Fruit fly (Drosophila melanogaster): ENCODE measurements around the gene CG10866.

CG10866 gene

DNA sequence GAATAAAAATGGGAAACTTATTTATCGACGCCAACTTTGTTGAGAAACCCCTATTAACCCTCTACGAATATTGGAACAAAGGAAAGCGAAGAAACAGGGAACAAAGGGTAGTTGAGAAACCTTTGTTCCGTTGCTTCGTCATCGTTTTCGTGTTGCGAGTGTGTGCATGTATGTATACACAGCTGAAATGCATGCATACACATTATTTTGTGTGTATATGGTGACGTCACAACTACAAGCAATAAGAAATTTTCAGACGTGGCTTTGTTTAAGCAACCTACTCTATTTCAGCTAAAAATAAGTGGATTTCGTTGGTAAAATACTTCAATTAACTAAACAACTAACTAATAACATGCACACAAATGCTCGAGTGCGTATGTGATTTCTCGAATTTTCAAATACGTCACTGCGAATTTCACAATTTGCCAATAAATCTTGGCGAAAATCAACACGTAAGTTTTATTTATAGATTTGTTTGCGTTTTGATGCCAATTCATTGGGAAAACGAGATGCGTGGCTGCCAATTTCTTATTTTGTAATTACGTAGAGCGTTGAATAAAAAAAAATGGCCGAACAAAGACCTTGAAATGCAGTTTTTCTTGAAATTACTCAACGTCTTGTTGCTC, 35.8 kb downstream of the CG10866 start:
- peak; percentile 56 for TF ChIP-seq Jra (GFP tag; optimal IDR thresholded peaks at IDR 0.05)
- no peak for TF ChIP-seq Sp1 (GFP tag; optimal IDR thresholded peaks at IDR 0.05)
- TF ChIP-seq psq (GFP tag; optimal IDR thresholded peaks at IDR 0.05): peak; percentile 80
- peak; percentile 6 for TF ChIP-seq rgr (GFP tag; optimal IDR thresholded peaks at IDR 0.05)
- TF ChIP-seq Hr78 (GFP tag; optimal IDR thresholded peaks at IDR 0.05): no peak
- peak; percentile 29 for TF ChIP-seq Hr83 (GFP tag; optimal IDR thresholded peaks at IDR 0.05; ENCODE audit: poor library complexity, severe bottlenecking)
- peak; percentile 72 for TF ChIP-seq Hnf4 (GFP tag; optimal IDR thresholded peaks at IDR 0.05)

DNA sequence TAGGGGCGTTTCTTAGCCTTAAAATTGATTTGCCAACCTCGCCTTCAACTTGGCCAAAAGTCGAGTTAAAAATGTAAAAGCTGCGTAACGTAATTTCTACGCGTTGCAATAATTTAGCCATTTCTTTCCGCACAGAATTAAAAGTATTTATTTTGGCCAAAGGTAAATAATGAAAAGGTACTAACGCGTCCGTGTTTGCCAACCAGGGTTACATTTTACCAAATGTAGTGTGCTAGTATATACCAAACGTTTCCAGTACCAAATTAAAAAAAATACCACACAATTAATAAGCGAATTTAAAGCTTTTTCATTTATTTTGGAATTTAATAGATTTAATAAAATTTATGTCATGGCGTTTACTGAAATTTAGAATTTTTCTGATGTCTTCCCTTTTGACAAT, 38.8 kb downstream of the CG10866 start, which contains the start of gene Ccz1:
Ccz1 (minus strand) TSS at position 179 of the 400 bp plus-strand sequence.
- TF ChIP-seq Dif (GFP tag; optimal IDR thresholded peaks at IDR 0.05; ENCODE audit: partially characterized antibody) (no peak), sage (GFP tag; optimal IDR thresholded peaks at IDR 0.05) (no peak), brk (GFP tag; optimal IDR thresholded peaks at IDR 0.05) (no peak), dsf (GFP tag; optimal IDR thresholded peaks at IDR 0.05; ENCODE audit: borderline replicate concordance) (peak; percentile 70), Jra (GFP tag; optimal IDR thresholded peaks at IDR 0.05) (peak; percentile 86), usp (GFP tag; optimal IDR thresholded peaks at IDR 0.05) (no peak), tai (GFP tag; optimal IDR thresholded peaks at IDR 0.05) (no peak), Vsx2 (GFP tag; optimal IDR thresholded peaks at IDR 0.05; ENCODE audit: partially characterized antibody) (no peak), HLH106 (tag; optimal IDR thresholded peaks at IDR 0.05) (peak; percentile 23), dmrt93B (GFP tag; optimal IDR thresholded peaks at IDR 0.05) (peak; percentile 50), psq (GFP tag; optimal IDR thresholded peaks at IDR 0.05) (peak; percentile 60), Hr83 (GFP tag; optimal IDR thresholded peaks at IDR 0.05; ENCODE audit: poor library complexity, severe bottlenecking) (peak; percentile 97), Sp1 (GFP tag; optimal IDR thresholded peaks at IDR 0.05) (peak; percentile 40), Myc (optimal IDR thresholded peaks at IDR 0.05) (no peak), ey (GFP tag; optimal IDR thresholded peaks at IDR 0.05) (peak; percentile 64), Mio (GFP tag; optimal IDR thresholded peaks at IDR 0.05) (no peak), h (GFP tag; optimal IDR thresholded peaks at IDR 0.05) (peak; percentile 73), rgr (GFP tag; optimal IDR thresholded peaks at IDR 0.05) (peak; percentile 85), dl (GFP tag; optimal IDR thresholded peaks at IDR 0.05; ENCODE audit: insufficient read depth in 1 of 2, partially characterized antibody in 2 of 2) (no peak), foxo (GFP tag; optimal IDR thresholded peaks at IDR 0.05) (peak; percentile 21 to 67), sv (GFP tag; optimal IDR thresholded peaks at IDR 0.05) (peak; percentile 62), N (GFP tag; optimal IDR thresholded peaks at IDR 0.05) (no peak), Rel (GFP tag; optimal IDR thresholded peaks at IDR 0.05) (no peak), Rel (tag; optimal IDR thresholded peaks at IDR 0.05) (peak; percentile 32), Dfd (GFP tag; optimal IDR thresholded peaks at IDR 0.05) (no peak), lola (GFP tag; optimal IDR thresholded peaks at IDR 0.05) (no peak), CG9705 (GFP tag; optimal IDR thresholded peaks at IDR 0.05) (peak; percentile 64), GATAd (GFP tag; optimal IDR thresholded peaks at IDR 0.05) (peak; percentile 71), pan (optimal IDR thresholded peaks at IDR 0.05) (no peak), Abd-B (GFP tag; optimal IDR thresholded peaks at IDR 0.05) (no peak), Hr78 (GFP tag; optimal IDR thresholded peaks at IDR 0.05) (no peak), OdsH (GFP tag; optimal IDR thresholded peaks at IDR 0.05) (peak; percentile 66), jim (GFP tag; optimal IDR thresholded peaks at IDR 0.05) (peak; percentile 85), Hnf4 (GFP tag; optimal IDR thresholded peaks at IDR 0.05) (peak; percentile 90), fru (GFP tag; optimal IDR thresholded peaks at IDR 0.05) (peak; percentile 48), br (GFP tag; optimal IDR thresholded peaks at IDR 0.05) (peak; percentile 54), woc (GFP tag; optimal IDR thresholded peaks at IDR 0.05) (peak; percentile 28), CG32264 (GFP tag; optimal IDR thresholded peaks at IDR 0.05) (peak; percentile 51), CrebA (GFP tag; optimal IDR thresholded peaks at IDR 0.05; ENCODE audit: borderline replicate concordance) (no peak)
